Worm (Caenorhabditis elegans) whole organism, L1 larva: ENCODE data around the gene Y4C6B.7.
A peak's percentile ranks its signal among the peaks of the same experiment; 100 is the strongest.

Experiments used
- ceh-82 ChIP-seq, 3 experiments: fragments of 150-350 bp in 1 of 3; sonication (generic microtip) in 2 of 3; optimal IDR thresholded peaks; 2 replicates each; lab custom pipeline; 2014 to 2017; ENCODE audit warnings: missing biosample characterization in 3 of 3, missing genetic modification characterization in 3 of 3
- ceh-88 ChIP-seq: fragments of 200-800 bp; sonication (Bioruptor generic); IDR thresholded peaks from 2 replicates; pipeline ENCODE4 v1.3.6; 2022; ENCODE audit warnings: missing genetic modification characterization, missing compliant biosample characterization
- dpl-1 ChIP-seq, 3 experiments: fragments of 150-350 bp in 2 of 3; sonication (generic microtip) in 1 of 3; optimal IDR thresholded peaks; 2 replicates each; lab custom pipeline; 2014 to 2017; ENCODE audit warnings: missing biosample characterization in 3 of 3, missing genetic modification characterization in 3 of 3, missing genetic modification reagents in 3 of 3
- efl-1 ChIP-seq, 4 experiments: fragments of 150-350 bp; optimal IDR thresholded peaks in 3 of 4; peaks in 1 of 4; 1 replicate in 1 of 4; 2 replicates in 3 of 4; lab custom pipeline; 2014; ENCODE audit warnings: missing biosample characterization in 2 of 4, missing genetic modification characterization in 2 of 4, missing genetic modification reagents in 2 of 4
- efl-3 ChIP-seq: fragments of 200-800 bp; sonication (Bioruptor generic); optimal IDR thresholded peaks from 2 replicates; lab custom pipeline; 2018; ENCODE audit warnings: mild to moderate bottlenecking, missing genetic modification characterization, missing compliant biosample characterization
- elt-2 ChIP-seq: sonication (generic microtip); optimal IDR thresholded peaks from 2 replicates; lab custom pipeline; 2016; ENCODE audit warnings: missing genetic modification characterization, mild to moderate bottlenecking, inconsistent platforms, missing compliant biosample characterization, missing genetic modification reagents
- hpl-2 ChIP-seq: fragments of 150-350 bp; optimal IDR thresholded peaks from 2 replicates; lab custom pipeline; 2014; ENCODE audit warnings: missing biosample characterization, missing genetic modification reagents, missing genetic modification characterization
- irx-1 ChIP-seq: sonication (generic microtip); optimal IDR thresholded peaks from 2 replicates; lab custom pipeline; 2016; ENCODE audit warnings: missing genetic modification characterization, missing compliant biosample characterization
- lin-35 ChIP-seq, 2 experiments: fragments of 150-350 bp; optimal IDR thresholded peaks; 2 replicates each; lab custom pipeline; 2014; ENCODE audit warnings: missing biosample characterization in 2 of 2, missing genetic modification characterization in 2 of 2, missing genetic modification reagents in 2 of 2
- lir-3 ChIP-seq: sonication (generic microtip); optimal IDR thresholded peaks from 2 replicates; lab custom pipeline; 2016; ENCODE audit warnings: mild to moderate bottlenecking, missing genetic modification characterization, moderate library complexity, missing compliant biosample characterization; ENCODE audit not compliant: poor library complexity
- lsy-2 ChIP-seq, 2 experiments: fragments of 150-350 bp; optimal IDR thresholded peaks; 2 replicates each; lab custom pipeline; 2014; ENCODE audit warnings: missing biosample characterization in 2 of 2, missing genetic modification characterization in 2 of 2
- mab-9 ChIP-seq: fragments of 200-800 bp; sonication (Bioruptor generic); IDR thresholded peaks from 2 replicates; pipeline ENCODE4 v1.3.6; 2022; ENCODE audit warnings: missing genetic modification reagents, missing genetic modification characterization, missing compliant biosample characterization
- mep-1 ChIP-seq: fragments of 150-350 bp; optimal IDR thresholded peaks from 2 replicates; lab custom pipeline; 2014; ENCODE audit warnings: missing biosample characterization, missing genetic modification characterization
- nhr-11 ChIP-seq: fragments of 150-350 bp; optimal IDR thresholded peaks from 2 replicates; lab custom pipeline; 2014; ENCODE audit warnings: missing biosample characterization, missing genetic modification characterization
- nhr-12 ChIP-seq: sonication (generic microtip); optimal IDR thresholded peaks from 2 replicates; lab custom pipeline; 2017; ENCODE audit warnings: missing biosample characterization, missing genetic modification characterization
- nhr-20 ChIP-seq: sonication (generic microtip); optimal IDR thresholded peaks from 2 replicates; lab custom pipeline; 2016; ENCODE audit warnings: mild to moderate bottlenecking, missing genetic modification characterization, missing compliant biosample characterization
- nhr-237 ChIP-seq: fragments of 150-350 bp; optimal IDR thresholded peaks from 2 replicates; lab custom pipeline; 2014; ENCODE audit warnings: missing biosample characterization, missing genetic modification characterization
- nhr-28 ChIP-seq: fragments of 150-350 bp; optimal IDR thresholded peaks from 2 replicates; lab custom pipeline; 2014; ENCODE audit warnings: missing biosample characterization, missing genetic modification characterization
- nhr-47 ChIP-seq: sonication (generic microtip); optimal IDR thresholded peaks from 2 replicates; lab custom pipeline; 2016; ENCODE audit warnings: mild to moderate bottlenecking, missing genetic modification characterization, moderate library complexity, missing compliant biosample characterization
- nhr-76 ChIP-seq: sonication (generic microtip); optimal IDR thresholded peaks from 2 replicates; lab custom pipeline; 2017; ENCODE audit warnings: missing biosample characterization, missing genetic modification characterization
- nhr-84 ChIP-seq: sonication (generic microtip); optimal IDR thresholded peaks from 2 replicates; lab custom pipeline; 2017; ENCODE audit warnings: missing biosample characterization, missing genetic modification characterization
- pax-3 ChIP-seq: fragments of 200-800 bp; sonication (Bioruptor generic); optimal IDR thresholded peaks from 2 replicates; lab custom pipeline; 2018; ENCODE audit warnings: mild to moderate bottlenecking, missing genetic modification characterization, moderate library complexity, missing compliant biosample characterization
- tbx-2 ChIP-seq: sonication (generic microtip); optimal IDR thresholded peaks from 2 replicates; lab custom pipeline; 2016; ENCODE audit warnings: missing genetic modification characterization, missing compliant biosample characterization
- unc-30 ChIP-seq: sonication (generic microtip); optimal IDR thresholded peaks from 2 replicates; lab custom pipeline; 2017; ENCODE audit warnings: missing biosample characterization, missing genetic modification characterization
- zag-1 ChIP-seq: fragments of 150-350 bp; optimal IDR thresholded peaks from 2 replicates; lab custom pipeline; 2014; ENCODE audit warnings: missing biosample characterization, missing genetic modification characterization
- zip-4 ChIP-seq: fragments of 200-800 bp; sonication (Bioruptor generic); optimal IDR thresholded peaks from 2 replicates; lab custom pipeline; 2018; ENCODE audit warnings: mild to moderate bottlenecking, missing genetic modification characterization, moderate library complexity, missing compliant biosample characterization
- ztf-11 ChIP-seq, 2 experiments: sonication (generic microtip); optimal IDR thresholded peaks; 2 replicates each; lab custom pipeline; 2016 to 2017; ENCODE audit warnings: missing genetic modification characterization in 2 of 2, missing biosample characterization in 1 of 2, missing compliant biosample characterization in 1 of 2

The Y4C6B.7 gene

ce11 chrIV:5388477-5389065, 35.3 kb upstream of the Y4C6B.7 start, which contains the start of gene elo-6 (continued):
- peak; percentile 1 for TF ChIP-seq tbx-2 (tag; lab: Kevin White, UChicago)
- no peak for TF ChIP-seq nhr-28
- TF ChIP-seq efl-3 (GFP tag; lab: Kevin White, UChicago), result no peak
- peak; percentile 40 for TF ChIP-seq mep-1
- peak; percentile 45 for TF ChIP-seq nhr-20 (tag; lab: Kevin White, UChicago)
- TF ChIP-seq nhr-12 (tag; lab: Kevin White, UChicago), result no peak
- peak in 1 of 2 experiments; percentile 32 for TF ChIP-seq lsy-2 (tag; optimal IDR thresholded peaks at IDR 0.05; lab: Kevin White, UChicago)

- TF ChIP-seq nhr-47 (no peak), ztf-11 (tag; optimal IDR thresholded peaks at IDR 0.05; lab: Kevin White, UChicago) (no peak), irx-1 (no peak), nhr-11 (tag; lab: Kevin White, UChicago) (no peak), zip-4 (no peak), ceh-88 (no peak)
These were observed 31.8 kb upstream of the Y4C6B.7 start, which contains the start of gene F41H10.12 for ce11 chrIV:5385020-5385419. Gene F41H10.12, plus strand, starts transcription at chrIV:5385320.

ce11 chrIV:5382609-5383008, 29.3 kb upstream of the Y4C6B.7 start, which contains the start of gene F41H10.1:
Gene F41H10.1, plus strand, starts transcription at chrIV:5382909.
- TF ChIP-seq nhr-237 (tag; lab: Kevin White, UChicago) (no peak), unc-30 (tag; lab: Kevin White, UChicago) (no peak)

ce11 chrIV:5381334-5381733, 28.1 kb upstream of the Y4C6B.7 start, which contains the start of gene F41H10.2:
Gene F41H10.2, plus strand, starts transcription at chrIV:5381634.
- TF ChIP-seq efl-1 (optimal IDR thresholded peaks at IDR 0.05; lab: Kevin White, UChicago) (no peak), efl-1 (GFP tag; optimal IDR thresholded peaks at IDR 0.05 in 1 of 2; lab: Kevin White, UChicago) (peak in 1 of 2 experiments; percentile 82), hpl-2 (no peak)
- TF ChIP-seq, all 84 proteins: peak for 1

- TF ChIP-seq dpl-1 (GFP tag; optimal IDR thresholded peaks at IDR 0.05; lab: Kevin White, UChicago) (no peak), elt-2 (tag; lab: Kevin White, UChicago) (peak; percentile 61)
These were observed 26.9 kb upstream of the Y4C6B.7 start for ce11 chrIV:5380140-5380539.

ce11 chrIV:5377062-5377461, 23.8 kb upstream of the Y4C6B.7 start, which contains the start of gene elo-5:
Gene elo-5, minus strand, starts transcription at chrIV:5377117.
- TF ChIP-seq nhr-237 (tag; lab: Kevin White, UChicago) (no peak), zag-1 (tag; lab: Kevin White, UChicago) (no peak), nhr-28 (no peak), lir-3 (tag; lab: Kevin White, UChicago) (no peak), pax-3 (tag; lab: Kevin White, UChicago) (no peak), lin-35 (GFP tag; optimal IDR thresholded peaks at IDR 0.05; lab: Kevin White, UChicago) (no peak), elt-2 (tag; lab: Kevin White, UChicago) (peak; percentile 55)

- TF ChIP-seq nhr-76 (tag; lab: Kevin White, UChicago) (no peak), mab-9 (GFP tag; lab: Robert Waterston, UW) (no peak), ceh-82 (tag; optimal IDR thresholded peaks at IDR 0.05; lab: Kevin White, UChicago) (no peak), unc-30 (tag; lab: Kevin White, UChicago) (no peak)
These were observed 21.7 kb upstream of the Y4C6B.7 start for ce11 chrIV:5374946-5375345.

ce11 chrIV:5374321-5374720, 21.1 kb upstream of the Y4C6B.7 start:
- TF ChIP-seq nhr-84 (tag; lab: Kevin White, UChicago), result no peak
